Fruit fly (Drosophila melanogaster) whole organism, embryonic: ENCODE results near the gene Sur.

Source experiments
- CG10267 ChIP-seq: fragments of 200-800 bp; sonication (Bioruptor generic); optimal IDR thresholded peaks from 2 replicates; lab custom pipeline; 2018; ENCODE audit warnings: missing biosample characterization, mild to moderate bottlenecking, missing genetic modification characterization, moderate library complexity
- CG11085 ChIP-seq: fragments of 200-800 bp; sonication (Bioruptor generic); IDR thresholded peaks from 2 replicates; pipeline ENCODE4 v1.3.6; 2022; ENCODE audit warnings: missing biosample characterization, missing genetic modification characterization
- CG12155 ChIP-seq: fragments of 200-800 bp; sonication (Bioruptor generic); optimal IDR thresholded peaks from 3 replicates; lab custom pipeline; 2016; ENCODE audit warnings: missing biosample characterization, missing genetic modification characterization
- CG12942 ChIP-seq: fragments of 200-800 bp; sonication (Bioruptor generic); optimal IDR thresholded peaks from 3 replicates; lab custom pipeline; 2016; ENCODE audit warnings: missing biosample characterization, missing genetic modification characterization
- CG13775 ChIP-seq: fragments of 200-800 bp; sonication (Bioruptor generic); optimal IDR thresholded peaks from 3 replicates; lab custom pipeline; 2017; ENCODE audit warnings: missing biosample characterization, mild to moderate bottlenecking, missing genetic modification characterization
- CG14014 ChIP-seq: fragments of 200-800 bp; sonication (Bioruptor generic); IDR thresholded peaks from 2 replicates; pipeline ENCODE4 v1.3.6; 2022; ENCODE audit warnings: missing biosample characterization, missing genetic modification characterization
- CG14667 ChIP-seq: fragments of 200-800 bp; sonication (Bioruptor generic); IDR thresholded peaks from 2 replicates; pipeline ENCODE4 v1.3.6; 2022; ENCODE audit warnings: missing biosample characterization, missing genetic modification characterization
- CG14710 ChIP-seq: fragments of 200-800 bp; sonication (Bioruptor generic); optimal IDR thresholded peaks from 3 replicates; lab custom pipeline; 2019; ENCODE audit warnings: missing biosample characterization, mild to moderate bottlenecking, missing genetic modification characterization, moderate library complexity
- CG15073 ChIP-seq: fragments of 200-800 bp; sonication (Bioruptor generic); optimal IDR thresholded peaks from 2 replicates; lab custom pipeline; 2016; ENCODE audit warnings: missing biosample characterization, missing genetic modification characterization
- CG1529 ChIP-seq: fragments of 200-800 bp; sonication (Bioruptor generic); optimal IDR thresholded peaks from 3 replicates; lab custom pipeline; 2018; ENCODE audit warnings: missing biosample characterization, missing genetic modification characterization
- CG17186 ChIP-seq: fragments of 200-800 bp; sonication (Bioruptor generic); optimal IDR thresholded peaks from 3 replicates; lab custom pipeline; 2017; ENCODE audit warnings: missing biosample characterization, missing genetic modification reagents, missing genetic modification characterization
- CG17568 ChIP-seq: fragments of 200-800 bp; sonication (Bioruptor generic); optimal IDR thresholded peaks from 2 replicates; lab custom pipeline; 2018; ENCODE audit warnings: missing biosample characterization, mild to moderate bottlenecking, missing genetic modification characterization, moderate library complexity
- CG17802 ChIP-seq: fragments of 200-800 bp; sonication (Bioruptor generic); optimal IDR thresholded peaks from 2 replicates; lab custom pipeline; 2018; ENCODE audit warnings: missing biosample characterization, mild to moderate bottlenecking, missing genetic modification characterization, moderate library complexity
- CG17829 ChIP-seq: fragments of 200-800 bp; optimal IDR thresholded peaks from 2 replicates; lab custom pipeline; 2019; ENCODE audit warnings: missing biosample characterization, mild to moderate bottlenecking, missing genetic modification characterization, moderate library complexity
- CG2120 ChIP-seq: fragments of 200-800 bp; sonication (Bioruptor generic); optimal IDR thresholded peaks from 3 replicates; lab custom pipeline; 2016; ENCODE audit warnings: missing biosample characterization, missing genetic modification characterization
- CG30403 ChIP-seq: fragments of 200-800 bp; sonication (Bioruptor generic); optimal IDR thresholded peaks from 3 replicates; lab custom pipeline; 2016; ENCODE audit warnings: missing biosample characterization, missing genetic modification characterization
- CG34422 ChIP-seq: fragments of 200-800 bp; sonication (Bioruptor generic); IDR thresholded peaks from 3 replicates; pipeline ENCODE4 v1.3.6; 2022; ENCODE audit warnings: missing biosample characterization, missing genetic modification characterization
- CG3995 ChIP-seq: fragments of 200-800 bp; sonication (Bioruptor generic); optimal IDR thresholded peaks from 3 replicates; lab custom pipeline; 2016; ENCODE audit warnings: missing biosample characterization, missing genetic modification characterization
- CG42726 ChIP-seq: fragments of 200-800 bp; sonication (Bioruptor generic); IDR thresholded peaks from 2 replicates; pipeline ENCODE4 v1.3.6; 2022; ENCODE audit warnings: missing biosample characterization, missing genetic modification characterization; ENCODE audit not compliant: partially characterized antibody
- CG4328 ChIP-seq: fragments of 200-800 bp; sonication (Bioruptor generic); optimal IDR thresholded peaks from 3 replicates; lab custom pipeline; 2017; ENCODE audit warnings: missing biosample characterization, missing genetic modification reagents, missing genetic modification characterization
- CG4424 ChIP-seq: fragments of 200-800 bp; sonication (Bioruptor generic); optimal IDR thresholded peaks from 3 replicates; lab custom pipeline; 2016; ENCODE audit warnings: missing biosample characterization, missing genetic modification characterization
- CG7372 ChIP-seq: fragments of 200-800 bp; sonication (Bioruptor generic); IDR thresholded peaks from 2 replicates; pipeline ENCODE4 v1.3.6; 2022; ENCODE audit warnings: missing biosample characterization, missing genetic modification characterization
- CG9437 ChIP-seq: fragments of 200-800 bp; sonication (Bioruptor generic); optimal IDR thresholded peaks from 2 replicates; lab custom pipeline; 2018; ENCODE audit warnings: missing biosample characterization, mild to moderate bottlenecking, missing genetic modification characterization
- Doc3 ChIP-seq: fragments of 200-800 bp; sonication (Bioruptor generic); IDR thresholded peaks from 3 replicates; pipeline ENCODE4 v1.3.6; 2022; ENCODE audit warnings: missing biosample characterization, missing genetic modification characterization; ENCODE audit not compliant: partially characterized antibody
- Eip74EF ChIP-seq, 2 experiments: fragments of 200-800 bp in 1 of 2; fragments of >200 bp in 1 of 2; sonication (Bioruptor generic) in 1 of 2; optimal IDR thresholded peaks; 2 replicates each; lab custom pipeline; 2017 to 2019; ENCODE audit warnings: missing biosample characterization in 2 of 2, missing genetic modification characterization in 2 of 2, mild to moderate bottlenecking in 1 of 2, moderate library complexity in 1 of 2
- Ets65A ChIP-seq: fragments of 200-800 bp; sonication (Bioruptor generic); peaks from one replicate; lab custom pipeline; 2016; ENCODE audit warnings: missing biosample characterization, missing genetic modification characterization
- HLH54F ChIP-seq: fragments of 200-800 bp; sonication (Bioruptor generic); optimal IDR thresholded peaks from 3 replicates; lab custom pipeline; 2016; ENCODE audit warnings: missing biosample characterization, missing genetic modification characterization
- Hsf ChIP-seq: fragments of 200-800 bp; sonication (Bioruptor generic); optimal IDR thresholded peaks from 3 replicates; lab custom pipeline; 2016; ENCODE audit warnings: missing biosample characterization, missing genetic modification characterization
- Ravus ChIP-seq: fragments of 200-800 bp; sonication (Bioruptor generic); IDR thresholded peaks from 2 replicates; pipeline ENCODE4 v1.3.6; 2022; ENCODE audit warnings: missing biosample characterization, missing genetic modification characterization
- Sry-β ChIP-seq: fragments of 200-800 bp; sonication (Bioruptor generic); optimal IDR thresholded peaks from 2 replicates; lab custom pipeline; 2018; ENCODE audit warnings: missing biosample characterization, mild to moderate bottlenecking, missing genetic modification characterization, moderate library complexity
- Ssrp ChIP-seq: fragments of 200-800 bp; sonication (Bioruptor generic); optimal IDR thresholded peaks from 2 replicates; lab custom pipeline; 2018; ENCODE audit warnings: missing biosample characterization, mild to moderate bottlenecking, missing genetic modification characterization, moderate library complexity
- Xbp1 ChIP-seq: fragments of 200-800 bp; sonication (Bioruptor generic); optimal IDR thresholded peaks from 3 replicates; lab custom pipeline; 2016; ENCODE audit warnings: missing biosample characterization, mild to moderate bottlenecking, missing genetic modification characterization
- aop ChIP-seq: fragments of 200-800 bp; sonication (Bioruptor generic); IDR thresholded peaks from 2 replicates; pipeline ENCODE4 v1.3.6; 2022; ENCODE audit warnings: missing biosample characterization, missing genetic modification characterization
- crp ChIP-seq, 2 experiments: fragments of 200-800 bp; sonication (Bioruptor generic); optimal IDR thresholded peaks; 2 replicates in 1 of 2; 3 replicates in 1 of 2; lab custom pipeline; 2017; ENCODE audit warnings: missing biosample characterization in 2 of 2, missing genetic modification characterization in 2 of 2, mild to moderate bottlenecking in 1 of 2, moderate library complexity in 1 of 2
- gcm2 ChIP-seq: fragments of 200-800 bp; sonication (Bioruptor generic); optimal IDR thresholded peaks from 2 replicates; lab custom pipeline; 2016; ENCODE audit warnings: missing biosample characterization, missing genetic modification characterization
- ind ChIP-seq: fragments of 200-800 bp; sonication (Bioruptor generic); optimal IDR thresholded peaks from 3 replicates; lab custom pipeline; 2016; ENCODE audit warnings: missing biosample characterization, missing genetic modification characterization
- lmd ChIP-seq: fragments of 200-800 bp; sonication (Bioruptor generic); IDR thresholded peaks from 2 replicates; pipeline ENCODE4 v1.3.6; 2022; ENCODE audit warnings: missing biosample characterization, missing genetic modification characterization
- luna ChIP-seq: fragments of 200-800 bp; sonication (Bioruptor generic); optimal IDR thresholded peaks from 2 replicates; lab custom pipeline; 2016; ENCODE audit warnings: missing biosample characterization, missing genetic modification characterization
- mam ChIP-seq: fragments of 200-800 bp; sonication (Bioruptor generic); optimal IDR thresholded peaks from 3 replicates; lab custom pipeline; 2016; ENCODE audit warnings: missing biosample characterization, missing genetic modification characterization
- nerfin-2 ChIP-seq: fragments of 200-800 bp; sonication (Bioruptor generic); IDR thresholded peaks from 2 replicates; pipeline ENCODE4 v1.3.6; 2022; ENCODE audit warnings: missing biosample characterization, missing genetic modification characterization; ENCODE audit not compliant: partially characterized antibody
- otp ChIP-seq: fragments of 200-800 bp; sonication (Bioruptor generic); IDR thresholded peaks from 3 replicates; pipeline ENCODE4, ENCODE4 v1.3.6; 2022; ENCODE audit warnings: missing biosample characterization, missing genetic modification characterization
- row ChIP-seq: fragments of 200-800 bp; sonication (Bioruptor generic); IDR thresholded peaks from 3 replicates; pipeline ENCODE4 v1.3.6; 2022; ENCODE audit warnings: missing biosample characterization, missing genetic modification characterization
- scrt ChIP-seq: fragments of 200-800 bp; sonication (Bioruptor generic); optimal IDR thresholded peaks from 2 replicates; lab custom pipeline; 2018; ENCODE audit warnings: missing biosample characterization, mild to moderate bottlenecking, missing genetic modification characterization, moderate library complexity
- sens ChIP-seq: fragments of 200-800 bp; sonication (Bioruptor generic); peaks from one replicate; lab custom pipeline; 2016; ENCODE audit warnings: missing biosample characterization, missing genetic modification characterization
- sim ChIP-seq: fragments of 200-800 bp; sonication (Bioruptor generic); IDR thresholded peaks from 2 replicates; pipeline ENCODE4 v1.3.6; 2022; ENCODE audit warnings: missing biosample characterization, missing genetic modification characterization
- ssp ChIP-seq: fragments of 200-800 bp; sonication (Bioruptor generic); IDR thresholded peaks from 2 replicates; pipeline ENCODE4 v1.3.6; 2022; ENCODE audit warnings: missing biosample characterization, missing genetic modification characterization
- trem ChIP-seq: fragments of 200-800 bp; optimal IDR thresholded peaks from 3 replicates; lab custom pipeline; 2019; ENCODE audit warnings: missing biosample characterization, mild to moderate bottlenecking, missing genetic modification characterization, moderate library complexity
- twi ChIP-seq: fragments of 200-800 bp; optimal IDR thresholded peaks from 2 replicates; lab custom pipeline; 2019; ENCODE audit warnings: missing biosample characterization, mild to moderate bottlenecking, missing genetic modification characterization, moderate library complexity
- vnd ChIP-seq: fragments of 200-800 bp; sonication (Bioruptor generic); IDR thresholded peaks from 3 replicates; pipeline ENCODE4 v1.3.6; 2022; ENCODE audit warnings: missing biosample characterization, missing genetic modification characterization; ENCODE audit not compliant: partially characterized antibody

Sur gene

DNA sequence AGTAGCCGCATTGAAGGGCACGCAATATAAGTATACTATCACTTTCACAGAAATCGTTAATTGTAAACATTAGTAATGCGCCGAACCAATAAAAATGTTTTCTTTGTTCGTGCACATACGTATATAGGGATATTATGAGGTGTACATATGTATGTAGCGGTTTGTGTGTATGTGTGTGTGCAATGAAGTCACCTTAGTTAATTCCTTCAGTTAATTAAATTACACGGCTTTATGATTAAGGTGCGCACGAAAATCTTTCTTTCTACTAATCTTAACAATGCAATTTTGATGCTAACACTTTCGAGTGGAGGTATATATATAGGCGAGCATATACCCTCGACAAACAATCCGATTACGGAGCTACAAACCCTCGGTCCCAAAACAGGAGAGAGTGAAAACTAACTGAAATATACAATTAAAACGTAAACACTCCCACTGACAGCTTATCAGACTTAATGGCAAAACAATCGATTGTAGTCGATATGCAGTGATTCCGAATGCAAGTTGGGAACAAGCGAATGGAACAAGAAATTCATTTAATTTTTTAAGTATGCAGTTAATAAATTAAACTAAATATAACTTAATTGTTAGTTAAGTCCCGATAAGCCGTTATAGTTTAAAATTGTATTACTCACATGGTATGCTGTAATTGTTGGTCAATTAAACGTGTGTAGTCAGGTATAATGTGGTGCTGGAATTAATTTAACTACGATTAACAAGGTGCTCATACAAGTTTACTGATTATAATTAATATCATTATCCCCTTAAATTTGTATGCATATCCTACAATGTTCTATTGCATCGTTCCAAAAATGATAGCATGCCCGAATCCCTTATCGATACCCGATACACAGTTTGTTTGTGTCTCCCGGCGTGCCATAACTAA, 21.8 kb upstream of the Sur start, which contains the start of the genes Npc1a and Prosalpha6 (continued):
- peak; percentile 31 for TF ChIP-seq CG17829 (tag; lab: Kevin White, UChicago)
- no peak for TF ChIP-seq CG11085 (GFP tag; lab: Robert Waterston, UW)
- TF ChIP-seq CG4328 = no peak
- no peak for TF ChIP-seq ind (GFP tag; lab: Kevin White, UChicago)
- TF ChIP-seq sim (GFP tag; lab: Robert Waterston, UW) = no peak
- TF ChIP-seq nerfin-2 (GFP tag; lab: Robert Waterston, UW) = 0 out of 2 replicates have a peak, but pooled peaks have one; percentile 27
- peak; percentile 16 for TF ChIP-seq CG12155
- peak; percentile 25 for TF ChIP-seq CG17802
- peak; percentile 46 for TF ChIP-seq Sry-β (GFP tag; lab: Kevin White, UChicago)
- no peak for TF ChIP-seq CG14014 (GFP tag; lab: Robert Waterston, UW)
- TF ChIP-seq CG9437 (GFP tag; lab: Kevin White, UChicago) = peak; percentile 72
- TF ChIP-seq twi (tag; lab: Kevin White, UChicago) = no peak
- TF ChIP-seq CG10267 (tag; lab: Kevin White, UChicago) = peak; percentile 20
- TF ChIP-seq ssp (GFP tag; lab: Robert Waterston, UW) = peak; percentile 68
- no peak for TF ChIP-seq CG17568 (GFP tag; lab: Kevin White, UChicago)
- TF ChIP-seq CG7372 = no peak
- TF ChIP-seq CG13775 = peak; percentile 28
- peak; percentile 27 for TF ChIP-seq CG3995 (GFP tag; lab: Kevin White, UChicago)
- TF ChIP-seq CG4424 = peak; percentile 8
- peak; percentile 36 for TF ChIP-seq CG2120 (GFP tag; lab: Kevin White, UChicago)
- peak; percentile 77 for TF ChIP-seq sens (GFP tag; lab: Kevin White, UChicago)
- peak; percentile 59; the same call in 1 of the 3 replicates for TF ChIP-seq vnd (GFP tag; lab: Robert Waterston, UW)
- TF ChIP-seq mam = peak; percentile 1
- TF ChIP-seq CG30403 (GFP tag; lab: Kevin White, UChicago) = peak; percentile 37
- TF ChIP-seq crp (GFP tag; optimal IDR thresholded peaks at IDR 0.05; lab: Kevin White, UChicago) = peak in 1 of 2 experiments; percentile 10
- no peak for TF ChIP-seq aop (GFP tag; lab: Robert Waterston, UW)
- TF ChIP-seq scrt (GFP tag; lab: Kevin White, UChicago) = peak; percentile 14
- peak; percentile 46 for TF ChIP-seq Hsf
- no peak for TF ChIP-seq otp (GFP tag; lab: Robert Waterston, UW)
- TF ChIP-seq Eip74EF (GFP tag; optimal IDR thresholded peaks at IDR 0.05; lab: Kevin White, UChicago) = no peak
- TF ChIP-seq trem (tag; lab: Kevin White, UChicago) = peak; percentile 39
- TF ChIP-seq CG42726 (GFP tag; lab: Robert Waterston, UW) = no peak
- no peak for TF ChIP-seq Ravus
- TF ChIP-seq Xbp1 (GFP tag; lab: Kevin White, UChicago) = peak; percentile 15
- TF ChIP-seq CG12942 = no peak
- TF ChIP-seq Ssrp (tag; lab: Kevin White, UChicago) = no peak
- TF ChIP-seq CG34422 = peak; percentile 34; the same call in 1 of the 3 replicates
- peak; percentile 1 for TF ChIP-seq gcm2 (GFP tag; lab: Kevin White, UChicago)
- peak; percentile 5 for TF ChIP-seq HLH54F (GFP tag; lab: Kevin White, UChicago)
- peak; percentile 92 for TF ChIP-seq Ets65A (GFP tag; lab: Kevin White, UChicago)
- peak; percentile 71 for TF ChIP-seq row
- 0 out of 3 replicates have a peak, but pooled peaks have one; percentile 28 for TF ChIP-seq Doc3 (GFP tag; lab: Robert Waterston, UW)
- no peak for TF ChIP-seq CG1529 (GFP tag; lab: Kevin White, UChicago)
- peak; percentile 82 for TF ChIP-seq CG14667 (GFP tag; lab: Robert Waterston, UW)
- TF ChIP-seq CG15073 (GFP tag; lab: Kevin White, UChicago) = no peak
- TF ChIP-seq luna (GFP tag; lab: Kevin White, UChicago) = peak; percentile 2
- TF ChIP-seq CG14710 = peak; percentile 70
- TF ChIP-seq lmd (GFP tag; lab: Robert Waterston, UW) = no peak
- peak; percentile 12 for TF ChIP-seq CG17186 (GFP tag; lab: Kevin White, UChicago)
